Worm (Caenorhabditis elegans) whole organism, midembryonic: ENCODE measurements around the gene cdc-25.2.

ENCODE experiments used
- flt-1 ChIP-seq: fragments of 200-800 bp; sonication (Bioruptor generic); IDR thresholded peaks from 2 replicates; pipeline ENCODE4 v1.3.6; 2022; ENCODE audit warnings: missing genetic modification characterization, missing compliant biosample characterization
- tab-1 ChIP-seq: fragments of 200-800 bp; sonication (Bioruptor generic); IDR thresholded peaks from 2 replicates; pipeline ENCODE4 v1.3.6; 2022; ENCODE audit warnings: missing genetic modification characterization, missing compliant biosample characterization

DNA sequence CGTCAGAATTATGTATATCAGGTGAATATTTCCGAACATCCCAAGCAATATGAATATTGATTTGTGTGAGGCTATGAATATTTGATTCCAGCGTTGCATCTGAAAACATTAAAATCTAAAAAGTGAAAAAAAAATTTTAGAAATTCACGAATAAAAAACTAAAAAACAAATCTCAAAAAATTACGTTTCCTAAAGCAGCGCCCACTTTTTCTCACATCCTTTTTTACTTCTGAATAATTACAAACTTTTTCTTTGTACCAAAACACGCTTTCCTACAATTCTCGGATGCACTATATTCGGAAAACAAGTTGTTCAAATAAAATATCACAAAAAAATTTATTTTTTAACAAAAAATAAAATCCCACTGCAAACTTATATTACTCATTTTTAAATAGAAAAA, 13.9 kb upstream of the cdc-25.2 start, which contains the start of gene srsx-8:
- TF ChIP-seq flt-1 (GFP tag; lab: Robert Waterston, UW) = no peak
- TF ChIP-seq tab-1 = no peak
